Worm (Caenorhabditis elegans): ENCODE data around the gene srt-37.
"Not testable (repeated sequence)": the region's sequence is repeated elsewhere in the genome, so short reads cannot be mapped to it uniquely, and the experiment has no call there.

srt-37 gene

DNA sequence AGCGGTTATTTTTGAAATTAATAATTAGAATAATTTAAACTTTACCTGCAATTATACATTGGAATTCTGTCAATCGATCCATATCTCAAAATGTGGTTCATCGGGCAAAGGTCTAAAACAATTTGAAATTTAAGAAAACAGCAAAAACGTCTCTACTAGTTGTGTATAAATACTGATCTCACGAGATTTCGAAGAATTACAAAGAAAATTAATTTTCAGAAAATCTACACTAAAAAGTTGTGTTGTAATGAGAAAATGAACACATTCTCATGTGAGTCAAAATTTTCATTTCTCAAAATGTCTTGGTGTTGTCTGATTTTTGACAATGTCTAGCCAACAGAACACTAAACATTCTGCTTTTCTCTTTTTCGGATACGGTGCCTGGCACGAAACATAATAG is at the start of gene srt-37:
srt-37 (minus strand) TSS at position 101 of the 400 bp plus-strand sequence.
- not testable (repeated sequence) for TF ChIP-seq pha-2, pha-4, hlh-15 (tag; optimal IDR thresholded peaks at IDR 0.05)

DNA sequence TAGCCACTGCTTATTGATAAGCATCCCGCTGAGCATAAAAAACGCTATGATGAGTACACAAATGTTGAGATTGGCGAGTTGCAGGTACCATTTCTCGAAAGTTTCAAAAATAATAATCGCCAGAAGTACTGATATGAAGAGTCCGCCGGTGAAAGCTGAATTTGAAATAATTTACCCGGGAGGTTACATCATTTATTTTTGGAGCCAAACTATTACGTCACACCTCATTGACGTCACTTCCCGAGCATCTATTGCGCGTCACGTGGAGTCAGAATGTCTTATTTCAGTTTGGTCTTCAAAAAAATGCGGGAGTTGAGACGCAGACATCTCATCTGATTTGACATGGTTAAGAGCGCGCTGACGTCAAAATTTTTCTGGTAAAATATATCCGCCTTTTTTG is 49.2 kb upstream of the srt-37 start:
- TF ChIP-seq pax-1 (tag; optimal IDR thresholded peaks at IDR 0.05): no peak
- no peak for TF ChIP-seq mec-3 (tag; optimal IDR thresholded peaks at IDR 0.05; ENCODE audit: borderline replicate concordance)
- no peak for TF ChIP-seq pat-9 (tag; optimal IDR thresholded peaks at IDR 0.05)
- no peak for TF ChIP-seq hlh-6 (tag; optimal IDR thresholded peaks at IDR 0.05)
- no peak for TF ChIP-seq K02D7.2 (tag; optimal IDR thresholded peaks at IDR 0.05)
- TF ChIP-seq C38D4.7 (GFP tag; optimal IDR thresholded peaks at IDR 0.05): no peak
- TF ChIP-seq pha-2 (tag; optimal IDR thresholded peaks at IDR 0.05): no peak
- no peak for TF ChIP-seq ceh-6 (GFP tag; optimal IDR thresholded peaks at IDR 0.05)
- no peak for TF ChIP-seq unc-55 (GFP tag; optimal IDR thresholded peaks at IDR 0.05)
- no peak for TF ChIP-seq elt-4 (tag; optimal IDR thresholded peaks at IDR 0.05)
- TF ChIP-seq nhr-232 (tag; optimal IDR thresholded peaks at IDR 0.05): no peak
- TF ChIP-seq sox-2 (GFP tag; IDR thresholded peaks at IDR 0.05): no peak
- TF ChIP-seq madf-2 (tag; optimal IDR thresholded peaks at IDR 0.05): no peak
- no peak for TF ChIP-seq rnt-1 (tag; optimal IDR thresholded peaks at IDR 0.05)
- TF ChIP-seq ceh-30 (tag; optimal IDR thresholded peaks at IDR 0.05): no peak
- TF ChIP-seq pag-3 (tag; optimal IDR thresholded peaks at IDR 0.05; ENCODE audit: borderline replicate concordance): no peak

DNA sequence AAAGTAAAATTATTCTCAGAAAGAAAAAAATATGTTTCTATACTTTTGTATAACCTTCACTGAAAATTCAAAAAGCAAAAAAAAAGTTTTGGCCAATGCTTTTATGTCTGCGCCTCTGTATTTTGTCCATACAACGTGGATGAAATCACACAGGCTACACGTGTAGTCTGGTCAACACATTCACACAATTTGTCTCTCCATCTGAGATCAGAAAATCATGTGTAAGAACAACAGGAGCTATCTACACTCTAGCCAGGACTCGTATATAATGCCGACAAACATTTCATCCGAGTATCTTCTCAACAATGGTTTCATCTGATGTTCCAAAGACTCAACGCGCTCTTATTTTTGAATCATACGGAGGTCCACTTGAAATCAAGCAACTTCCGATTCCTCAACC is 45.2 kb upstream of the srt-37 start, which contains the start of gene D2063.1:
D2063.1 (plus strand) TSS at position 281 of the 400 bp plus-strand sequence.
- TF ChIP-seq ahr-1 (tag; optimal IDR thresholded peaks at IDR 0.05): no peak
- no peak for TF ChIP-seq hlh-13 (GFP tag; optimal IDR thresholded peaks at IDR 0.05)
- peak; percentile 49 for TF ChIP-seq unc-55 (GFP tag; optimal IDR thresholded peaks at IDR 0.05)
- TF ChIP-seq ama-1 (optimal IDR thresholded peaks at IDR 0.05): no peak
- TF ChIP-seq rnt-1 (tag; optimal IDR thresholded peaks at IDR 0.05): no peak
- TF ChIP-seq eyg-1 (tag; optimal IDR thresholded peaks at IDR 0.05): no peak
- TF ChIP-seq ceh-34 (tag; optimal IDR thresholded peaks at IDR 0.05): no peak

DNA sequence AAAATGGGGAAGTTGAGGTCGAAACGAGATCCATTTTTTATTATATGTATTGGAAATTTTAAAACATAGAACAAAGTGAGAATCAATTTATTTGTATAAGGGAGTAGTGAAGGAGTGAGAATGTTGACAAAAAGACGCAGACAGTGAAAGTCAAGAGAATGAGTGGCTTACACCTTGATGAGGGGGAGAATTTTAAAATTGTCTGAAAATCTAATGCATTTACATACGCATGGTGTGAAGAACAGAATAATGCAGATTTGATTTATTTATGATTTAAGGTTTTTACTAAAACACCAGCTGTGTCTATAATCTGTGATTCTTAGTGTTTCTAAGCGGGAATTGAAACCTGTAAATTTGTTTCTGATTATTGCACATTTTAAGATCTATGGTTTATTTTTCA is 43.8 kb upstream of the srt-37 start, which contains the start of gene nhr-125:
nhr-125 (minus strand) TSS at position 101 of the 400 bp plus-strand sequence.
- TF ChIP-seq ceh-6 (GFP tag; optimal IDR thresholded peaks at IDR 0.05) (no peak), odd-2 (tag; optimal IDR thresholded peaks at IDR 0.05) (no peak), ceh-18 (tag; optimal IDR thresholded peaks at IDR 0.05) (no peak), K09A11.1 (tag; optimal IDR thresholded peaks at IDR 0.05; ENCODE audit: insufficient read depth) (no peak), syd-9 (tag; optimal IDR thresholded peaks at IDR 0.05) (no peak), nfya-1 (tag; optimal IDR thresholded peaks at IDR 0.05) (no peak), Y22D7AL.16 (tag; optimal IDR thresholded peaks at IDR 0.05) (no peak), rnt-1 (tag; optimal IDR thresholded peaks at IDR 0.05) (no peak)

DNA sequence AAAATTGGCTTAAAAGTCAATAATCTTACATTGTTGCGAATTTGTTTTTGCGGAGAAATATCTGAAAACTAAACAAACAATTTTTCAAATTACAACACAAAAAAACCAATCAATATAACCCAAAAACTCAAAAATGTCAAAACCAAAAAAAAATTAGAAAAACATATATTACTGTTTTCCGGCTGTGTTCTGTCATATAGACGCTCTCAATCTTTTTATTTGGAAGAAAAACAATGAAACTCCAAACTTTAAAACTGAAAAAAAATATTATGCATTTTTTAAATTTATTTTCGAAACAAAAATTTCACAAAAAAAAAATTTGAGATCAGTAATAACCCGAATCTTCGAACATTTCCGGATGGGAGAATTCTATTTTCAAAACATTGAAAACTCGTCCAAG is 41.1 kb upstream of the srt-37 start, which contains the start of gene R02D1.2:
R02D1.2 (minus strand) TSS at position 101 of the 400 bp plus-strand sequence.
- TF ChIP-seq elt-2 (tag; optimal IDR thresholded peaks at IDR 0.05) (no peak), tbx-7 (tag; optimal IDR thresholded peaks at IDR 0.05) (no peak), ahr-1 (tag; optimal IDR thresholded peaks at IDR 0.05) (no peak), pat-9 (tag; optimal IDR thresholded peaks at IDR 0.05) (no peak), ceh-6 (GFP tag; optimal IDR thresholded peaks at IDR 0.05) (no peak), unc-3 (GFP tag; conservative IDR thresholded peaks at IDR 0.05) (no peak), unc-3 (tag; optimal IDR thresholded peaks at IDR 0.05) (no peak), K02D7.2 (tag; optimal IDR thresholded peaks at IDR 0.05) (no peak), dve-1 (tag; optimal IDR thresholded peaks at IDR 0.05) (no peak), ceh-22 (tag; optimal IDR thresholded peaks at IDR 0.05) (no peak), ceh-14 (tag; optimal IDR thresholded peaks at IDR 0.05) (no peak), nfya-1 (tag; optimal IDR thresholded peaks at IDR 0.05) (no peak), hlh-15 (tag; optimal IDR thresholded peaks at IDR 0.05) (no peak), ceh-18 (tag; optimal IDR thresholded peaks at IDR 0.05) (no peak), ceh-48 (tag; optimal IDR thresholded peaks at IDR 0.05) (no peak), hlh-8 (tag; optimal IDR thresholded peaks at IDR 0.05) (no peak), ceh-31 (tag; optimal IDR thresholded peaks at IDR 0.05) (no peak), nhr-232 (tag; optimal IDR thresholded peaks at IDR 0.05) (no peak), lim-6 (tag; optimal IDR thresholded peaks at IDR 0.05) (no peak), ceh-9 (tag; optimal IDR thresholded peaks at IDR 0.05) (no peak), pha-4 (tag; optimal IDR thresholded peaks at IDR 0.05) (no peak)
